Worm (Caenorhabditis elegans) whole organism, L4 larva: ENCODE data around the gene fil-1.

Source experiments
- F10B5.3 ChIP-seq: sonication (generic microtip); optimal IDR thresholded peaks from 2 replicates; lab custom pipeline; 2016; ENCODE audit warnings: mild to moderate bottlenecking, missing genetic modification characterization, missing compliant biosample characterization
- F26F4.8 ChIP-seq: fragments of 200-800 bp; sonication (Bioruptor generic); conservative IDR thresholded peaks from 2 replicates; pipeline ENCODE4 v1.3.6; 2022; ENCODE audit warnings: missing genetic modification characterization, missing compliant biosample characterization
- F37D6.2 ChIP-seq: sonication (generic microtip); optimal IDR thresholded peaks from 2 replicates; lab custom pipeline; 2016; ENCODE audit warnings: mild to moderate bottlenecking, missing genetic modification characterization, missing compliant biosample characterization
- T20F7.1 ChIP-seq: fragments of 200-800 bp; sonication (Bioruptor generic); optimal IDR thresholded peaks from 2 replicates; lab custom pipeline; 2018; ENCODE audit warnings: mild to moderate bottlenecking, missing genetic modification characterization, missing compliant biosample characterization
- Y5F2A.4 ChIP-seq: fragments of 200-800 bp; sonication (Bioruptor generic); optimal IDR thresholded peaks from 2 replicates; lab custom pipeline; 2018; ENCODE audit warnings: mild to moderate bottlenecking, missing genetic modification characterization, missing compliant biosample characterization
- aha-1 ChIP-seq: fragments of 150-350 bp; peaks from one replicate; lab custom pipeline; 2014; ENCODE audit warnings: missing biosample characterization, missing genetic modification characterization
- ama-1 ChIP-seq: fragments of 150-350 bp; optimal IDR thresholded peaks from 2 replicates; lab custom pipeline; 2014; ENCODE audit warnings: inconsistent platforms, mixed read lengths
- arid-1 ChIP-seq: fragments of 200-800 bp; sonication (Bioruptor generic); conservative IDR thresholded peaks from 2 replicates; pipeline ENCODE4 v1.3.6; 2022; ENCODE audit warnings: missing genetic modification reagents, missing genetic modification characterization, missing compliant biosample characterization
- ceh-32 ChIP-seq: sonication (generic microtip); optimal IDR thresholded peaks from 2 replicates; lab custom pipeline; 2016; ENCODE audit warnings: mild to moderate bottlenecking, missing genetic modification characterization, missing compliant biosample characterization; ENCODE audit not compliant: poor library complexity
- ceh-82 ChIP-seq: sonication (generic microtip); optimal IDR thresholded peaks from 2 replicates; lab custom pipeline; 2017; ENCODE audit warnings: missing biosample characterization, missing genetic modification characterization
- ces-1 ChIP-seq: fragments of 150-350 bp; sonication (generic microtip); optimal IDR thresholded peaks from 4 replicates; lab custom pipeline; 2014; ENCODE audit warnings: missing biosample characterization, missing genetic modification reagents, missing genetic modification characterization
- daf-16 ChIP-seq, 3 experiments: sonication (generic microtip); optimal IDR thresholded peaks; 2 replicates each; lab custom pipeline; 2016 to 2017; ENCODE audit warnings: missing genetic modification characterization in 3 of 3, missing genetic modification reagents in 3 of 3, mild to moderate bottlenecking in 2 of 3, missing compliant biosample characterization in 2 of 3, missing biosample characterization in 1 of 3, moderate library complexity in 1 of 3
- dmd-8 ChIP-seq: fragments of 200-800 bp; sonication (Bioruptor generic); IDR thresholded peaks from 2 replicates; pipeline ENCODE4 v1.3.6; 2022; ENCODE audit warnings: missing genetic modification characterization, missing compliant biosample characterization
- duxl-1 ChIP-seq: sonication (generic microtip); optimal IDR thresholded peaks from 2 replicates; lab custom pipeline; 2016; ENCODE audit warnings: mild to moderate bottlenecking, missing genetic modification characterization, moderate library complexity, missing compliant biosample characterization; ENCODE audit not compliant: poor library complexity
- gei-8 ChIP-seq: fragments of 200-800 bp; sonication (Bioruptor generic); optimal IDR thresholded peaks from 2 replicates; lab custom pipeline; 2018; ENCODE audit warnings: mild to moderate bottlenecking, missing genetic modification characterization, missing compliant biosample characterization
- hif-1 ChIP-seq, 2 experiments: sonication (generic microtip); optimal IDR thresholded peaks; 2 replicates each; lab custom pipeline; 2016 to 2017; ENCODE audit warnings: missing compliant biosample characterization in 2 of 2, missing genetic modification characterization in 2 of 2, missing genetic modification reagents in 2 of 2, missing genotype in 2 of 2, mild to moderate bottlenecking in 1 of 2
- hlh-30 ChIP-seq: sonication (generic microtip); optimal IDR thresholded peaks from 2 replicates; lab custom pipeline; 2017; ENCODE audit warnings: antibody characterized with exemption, mild to moderate bottlenecking, missing genetic modification characterization, missing compliant biosample characterization; ENCODE audit not compliant: insufficient read depth
- lin-13 ChIP-seq: fragments of 150-350 bp; optimal IDR thresholded peaks from 2 replicates; lab custom pipeline; 2014; ENCODE audit warnings: missing biosample characterization, missing genetic modification reagents, missing genetic modification characterization
- lin-29 ChIP-seq: fragments of 200-800 bp; sonication (Bioruptor generic); IDR thresholded peaks from 2 replicates; pipeline ENCODE4 v1.3.6; 2022; ENCODE audit warnings: missing genetic modification reagents, missing genetic modification characterization, missing compliant biosample characterization
- lin-38 ChIP-seq: fragments of 200-800 bp; sonication (Bioruptor generic); IDR thresholded peaks from 2 replicates; pipeline ENCODE4 v1.3.6; 2022; ENCODE audit warnings: missing genetic modification reagents, missing genetic modification characterization, missing compliant biosample characterization
- lin-39 ChIP-seq: fragments of 150-350 bp; optimal IDR thresholded peaks from 2 replicates; lab custom pipeline; 2014; ENCODE audit warnings: missing biosample characterization, missing genetic modification reagents, missing genetic modification characterization
- lsy-2 ChIP-seq, 2 experiments: fragments of 150-350 bp in 1 of 2; sonication (generic microtip) in 1 of 2; optimal IDR thresholded peaks; 2 replicates each; lab custom pipeline; 2014 to 2017; ENCODE audit warnings: missing biosample characterization in 2 of 2, missing genetic modification characterization in 2 of 2
- madf-5 ChIP-seq, 2 experiments: fragments of 200-800 bp; sonication (Bioruptor generic); IDR thresholded peaks; 2 replicates each; pipeline ENCODE4 v1.3.6; 2022; ENCODE audit warnings: missing compliant biosample characterization in 2 of 2, missing genetic modification characterization in 2 of 2
- mdl-1 ChIP-seq, 2 experiments: fragments of 150-350 bp in 1 of 2; sonication (generic microtip) in 1 of 2; optimal IDR thresholded peaks; 2 replicates each; lab custom pipeline; 2014 to 2017; ENCODE audit warnings: missing biosample characterization in 2 of 2, missing genetic modification characterization in 2 of 2
- mes-2 ChIP-seq: sonication (generic microtip); optimal IDR thresholded peaks from 2 replicates; lab custom pipeline; 2016; ENCODE audit warnings: missing genotype, mild to moderate bottlenecking, missing genetic modification characterization, missing compliant biosample characterization; ENCODE audit not compliant: poor library complexity, severe bottlenecking
- mxl-3 ChIP-seq: fragments of 200-800 bp; sonication (Bioruptor generic); optimal IDR thresholded peaks from 2 replicates; lab custom pipeline; 2018; ENCODE audit warnings: mild to moderate bottlenecking, missing genetic modification characterization, missing compliant biosample characterization
- nhr-10 ChIP-seq: fragments of 150-350 bp; optimal IDR thresholded peaks from 2 replicates; lab custom pipeline; 2014; ENCODE audit warnings: missing biosample characterization, missing genetic modification characterization
- nhr-11 ChIP-seq: fragments of 150-350 bp; optimal IDR thresholded peaks from 2 replicates; lab custom pipeline; 2014; ENCODE audit warnings: missing biosample characterization, missing genetic modification characterization
- nhr-237 ChIP-seq: sonication (generic microtip); optimal IDR thresholded peaks from 2 replicates; lab custom pipeline; 2017; ENCODE audit warnings: missing biosample characterization, missing genetic modification characterization
- nhr-25 ChIP-seq: sonication (generic microtip); optimal IDR thresholded peaks from 2 replicates; lab custom pipeline; 2017; ENCODE audit warnings: missing genetic modification characterization, mild to moderate bottlenecking, missing compliant biosample characterization, antibody characterized with exemption, moderate library complexity, borderline replicate concordance; ENCODE audit not compliant: insufficient read depth
- nhr-41 ChIP-seq: fragments of 200-800 bp; sonication (Bioruptor generic); IDR thresholded peaks from 2 replicates; pipeline ENCODE4 v1.3.6; 2022; ENCODE audit warnings: missing genetic modification reagents, missing genetic modification characterization, missing compliant biosample characterization
- nhr-48 ChIP-seq: sonication (generic microtip); optimal IDR thresholded peaks from 2 replicates; lab custom pipeline; 2016; ENCODE audit warnings: mild to moderate bottlenecking, missing genetic modification characterization, missing compliant biosample characterization
- nhr-6 ChIP-seq: fragments of 150-350 bp; optimal IDR thresholded peaks from 2 replicates; lab custom pipeline; 2014; ENCODE audit warnings: missing biosample characterization, missing genetic modification characterization
- nhr-76 ChIP-seq: fragments of 150-350 bp; optimal IDR thresholded peaks from 2 replicates; lab custom pipeline; 2014; ENCODE audit warnings: missing biosample characterization, missing genetic modification characterization
- snpc-4 ChIP-seq: fragments of 150-350 bp; optimal IDR thresholded peaks from 2 replicates; lab custom pipeline; 2014; ENCODE audit warnings: missing biosample characterization, missing genetic modification characterization
- unc-39 ChIP-seq: sonication (generic microtip); optimal IDR thresholded peaks from 2 replicates; lab custom pipeline; 2017; ENCODE audit warnings: missing biosample characterization, missing genetic modification characterization
- vab-7 ChIP-seq: fragments of 200-800 bp; sonication (Bioruptor generic); IDR thresholded peaks from 2 replicates; pipeline ENCODE4 v1.3.6; 2022; ENCODE audit warnings: missing genetic modification reagents, missing genetic modification characterization, missing compliant biosample characterization
- ztf-11 ChIP-seq: fragments of 150-350 bp; optimal IDR thresholded peaks from 2 replicates; lab custom pipeline; 2014; ENCODE audit warnings: missing biosample characterization, missing genetic modification characterization

fil-1 gene

ce11 chrV:15012542-15013301 is 19.1 kb downstream of the fil-1 start (continued):
- TF ChIP-seq Y5F2A.4 (GFP tag; lab: Kevin White, UChicago) (no peak), unc-39 (tag; lab: Kevin White, UChicago) (no peak), nhr-48 (tag; lab: Kevin White, UChicago) (peak; percentile 40), mes-2 (tag; lab: Kevin White, UChicago) (peak; percentile 26), F26F4.8 (no peak), gei-8 (GFP tag; lab: Kevin White, UChicago) (peak; percentile 46), nhr-76 (no peak), nhr-10 (tag; lab: Kevin White, UChicago) (no peak), vab-7 (GFP tag; lab: Robert Waterston, UW) (peak; percentile 60)
- TF ChIP-seq, all 104 proteins: peak for 19

- TF ChIP-seq aha-1 (tag; lab: Kevin White, UChicago) (peak; percentile 90), ama-1 (lab: Kevin White, UChicago) (no peak), lin-39 (no peak)
Observed at ce11 chrV:15013328-15013727, 19.7 kb downstream of the fil-1 start.

ce11 chrV:15014164-15014563 is 20.5 kb downstream of the fil-1 start, which contains the start of gene obr-2:
Gene obr-2 (minus strand): TSS chrV:15014264.
- TF ChIP-seq nhr-25 (tag; lab: Kevin White, UChicago) = no peak
- no peak for TF ChIP-seq duxl-1 (tag; lab: Kevin White, UChicago)

ce11 chrV:15015799-15016198 is 22.2 kb downstream of the fil-1 start:
- TF ChIP-seq ceh-82 (tag; lab: Kevin White, UChicago) = no peak
- TF ChIP-seq ceh-32 (tag; lab: Kevin White, UChicago) = no peak
- peak in 1 of 2 experiments; percentile 25 for TF ChIP-seq hif-1 (tag; optimal IDR thresholded peaks at IDR 0.05; lab: Kevin White, UChicago)
- peak; percentile 83 for TF ChIP-seq aha-1 (tag; lab: Kevin White, UChicago)
- TF ChIP-seq unc-39 (tag; lab: Kevin White, UChicago) = no peak
- TF ChIP-seq, all 104 proteins: peak for 2

ce11 chrV:15016795-15017429 is 23.3 kb downstream of the fil-1 start:
- TF ChIP-seq F37D6.2 (tag; lab: Kevin White, UChicago) (no peak), lin-29 (GFP tag; lab: Robert Waterston, UW) (no peak), T20F7.1 (GFP tag; lab: Kevin White, UChicago) (no peak), mxl-3 (GFP tag; lab: Kevin White, UChicago) (peak; percentile 1), arid-1 (no peak), nhr-6 (tag; lab: Kevin White, UChicago) (peak; percentile 33), ces-1 (GFP tag; lab: Kevin White, UChicago) (no peak), nhr-11 (tag; lab: Kevin White, UChicago) (no peak), aha-1 (tag; lab: Kevin White, UChicago) (no peak), hif-1 (tag; optimal IDR thresholded peaks at IDR 0.05; lab: Kevin White, UChicago) (no peak), nhr-25 (tag; lab: Kevin White, UChicago) (no peak), mdl-1 (tag; optimal IDR thresholded peaks at IDR 0.05; lab: Kevin White, UChicago) (peak in 1 of 2 experiments; percentile 1), lin-39 (no peak)

ce11 chrV:15020229-15020628 is 26.6 kb downstream of the fil-1 start, which contains the start of gene F14H8.2:
Gene F14H8.2 (minus strand): TSS chrV:15020329.
- no peak for TF ChIP-seq lsy-2 (tag; optimal IDR thresholded peaks at IDR 0.05; lab: Kevin White, UChicago)
- no peak for TF ChIP-seq hlh-30 (tag; lab: Kevin White, UChicago)
- no peak for TF ChIP-seq dmd-8
- TF ChIP-seq lin-13 = no peak
- no peak for TF ChIP-seq madf-5 (GFP tag; IDR thresholded peaks at IDR 0.05; lab: Robert Waterston, UW)
- TF ChIP-seq F10B5.3 (tag; lab: Kevin White, UChicago) = no peak
- no peak for TF ChIP-seq lin-38
- TF ChIP-seq ztf-11 (tag; lab: Kevin White, UChicago) = no peak
- TF ChIP-seq T20F7.1 (GFP tag; lab: Kevin White, UChicago) = no peak
- TF ChIP-seq nhr-237 (tag; lab: Kevin White, UChicago) = no peak
- TF ChIP-seq snpc-4 (tag; lab: Kevin White, UChicago) = no peak
- no peak for TF ChIP-seq daf-16 (GFP tag; optimal IDR thresholded peaks at IDR 0.05; lab: Kevin White, UChicago)
- no peak for TF ChIP-seq daf-16 (tag; optimal IDR thresholded peaks at IDR 0.05; lab: Kevin White, UChicago)
- TF ChIP-seq nhr-41 (GFP tag; lab: Robert Waterston, UW) = no peak
- no peak for TF ChIP-seq ceh-32 (tag; lab: Kevin White, UChicago)
